Worm (Caenorhabditis elegans): ENCODE measurements around the gene abts-4.

abts-4 gene

DNA sequence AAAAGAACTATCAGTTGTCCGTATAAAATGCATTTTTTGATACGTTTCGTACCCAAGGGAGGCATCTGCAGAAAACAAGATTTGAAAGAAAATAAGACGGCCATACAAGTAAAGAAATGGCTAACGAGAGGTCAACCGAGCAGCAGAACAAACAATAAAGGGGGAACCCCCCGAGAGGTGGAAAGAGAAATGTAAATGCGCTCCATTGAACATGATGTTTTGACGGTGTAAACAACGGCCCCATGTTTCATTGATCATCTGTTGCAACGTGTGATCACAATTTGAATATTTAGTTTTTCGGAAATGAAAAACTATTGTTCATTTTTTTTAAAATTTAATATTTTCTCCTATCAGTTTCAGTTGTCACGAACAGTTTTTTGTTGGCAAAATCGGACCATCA lies 31.9 kb downstream of the abts-4 start, which contains the start of gene K11G12.6:
TSS of gene K11G12.6 (minus strand) at position 65 of the 400 bp plus-strand sequence.
- TF ChIP-seq mep-1 (tag; optimal IDR thresholded peaks at IDR 0.05) (peak; percentile 41), lin-38 (GFP tag; IDR thresholded peaks at IDR 0.05) (peak; percentile 45), lsy-2 (tag; optimal IDR thresholded peaks at IDR 0.05) (peak in 1 of 2 experiments; percentile 48), arid-1 (GFP tag; conservative IDR thresholded peaks at IDR 0.05) (no peak), egl-27 (tag; optimal IDR thresholded peaks at IDR 0.05) (no peak), daf-19 (GFP tag; conservative IDR thresholded peaks at IDR 0.05) (no peak), nhr-28 (tag; optimal IDR thresholded peaks at IDR 0.05) (peak; percentile 11), rbr-2 (tag; optimal IDR thresholded peaks at IDR 0.05) (no peak), Y48G9A.11 (GFP tag; IDR thresholded peaks at IDR 0.05) (no peak), unc-62 (GFP tag; optimal IDR thresholded peaks at IDR 0.05 in 1 of 2) (no peak), unc-62 (tag; optimal IDR thresholded peaks at IDR 0.05) (no peak), hmg-1.1 (GFP tag; IDR thresholded peaks at IDR 0.05) (no peak), ztf-11 (tag; optimal IDR thresholded peaks at IDR 0.05) (no peak), hif-1 (tag; optimal IDR thresholded peaks at IDR 0.05) (peak in 1 of 2 experiments; percentile 30), mes-2 (tag; optimal IDR thresholded peaks at IDR 0.05; ENCODE audit: poor library complexity, severe bottlenecking) (peak; percentile 45), pha-4 (GFP tag; IDR thresholded peaks at IDR 0.05) (no peak), pha-4 (tag; optimal IDR thresholded peaks at IDR 0.05) (peak; percentile 92), nhr-237 (tag; optimal IDR thresholded peaks at IDR 0.05) (no peak), daf-16 (GFP tag; optimal IDR thresholded peaks at IDR 0.05) (peak in 1 of 2 experiments; percentile 19), daf-16 (tag; optimal IDR thresholded peaks at IDR 0.05) (peak; percentile 46), dve-1 (tag; optimal IDR thresholded peaks at IDR 0.05; ENCODE audit: insufficient read depth) (peak; percentile 23), hlh-11 (tag; optimal IDR thresholded peaks at IDR 0.05) (peak; percentile 68), mdl-1 (tag; optimal IDR thresholded peaks at IDR 0.05) (peak; percentile 41 to 98), egl-43 (GFP tag; IDR thresholded peaks at IDR 0.05) (no peak), hlh-30 (tag; optimal IDR thresholded peaks at IDR 0.05; ENCODE audit: insufficient read depth) (peak; percentile 84)

DNA sequence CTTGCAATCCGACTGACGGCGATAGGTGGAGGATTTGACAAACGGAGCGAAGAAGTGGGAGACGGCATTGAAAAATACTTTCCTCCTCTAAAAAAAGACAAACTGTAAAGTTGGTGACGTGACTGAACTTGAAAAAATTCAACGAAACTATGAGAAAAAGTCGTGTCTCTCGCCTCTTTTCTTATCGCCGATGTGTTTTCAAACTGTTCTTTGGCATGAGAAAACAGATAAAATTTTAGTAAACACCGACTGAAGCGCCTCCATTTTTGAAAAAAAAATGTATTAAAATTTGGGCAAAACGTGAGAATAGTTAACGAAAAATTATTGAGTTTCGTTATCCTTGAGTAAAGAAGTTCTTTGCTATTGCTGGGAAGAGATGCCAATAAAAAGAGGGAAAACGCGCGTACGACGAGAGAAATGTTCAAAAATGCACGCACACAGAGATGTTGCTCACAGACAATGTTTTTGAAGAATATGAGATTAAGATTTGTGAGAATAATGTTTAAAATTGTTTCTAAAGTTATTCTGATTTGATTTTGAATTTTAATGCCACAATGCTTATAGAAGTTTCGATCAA lies 32.6 kb downstream of the abts-4 start:
- TF ChIP-seq nhr-25 (tag; optimal IDR thresholded peaks at IDR 0.05; ENCODE audit: borderline replicate concordance, insufficient read depth) (no peak), hmg-1.1 (GFP tag; IDR thresholded peaks at IDR 0.05) (no peak), hlh-30 (tag; optimal IDR thresholded peaks at IDR 0.05; ENCODE audit: insufficient read depth) (no peak), nhr-102 (tag; optimal IDR thresholded peaks at IDR 0.05) (no peak), lir-3 (tag; optimal IDR thresholded peaks at IDR 0.05) (no peak), daf-16 (GFP tag; optimal IDR thresholded peaks at IDR 0.05) (no peak), daf-16 (tag; optimal IDR thresholded peaks at IDR 0.05) (peak; percentile 81), skn-1 (tag; optimal IDR thresholded peaks at IDR 0.05) (no peak), R02D3.7 (tag; optimal IDR thresholded peaks at IDR 0.05) (no peak), php-3 (GFP tag; IDR thresholded peaks at IDR 0.05) (no peak), gei-8 (GFP tag; optimal IDR thresholded peaks at IDR 0.05) (no peak), tag-97 (GFP tag; IDR thresholded peaks at IDR 0.05) (no peak), mxl-2 (GFP tag; conservative IDR thresholded peaks at IDR 0.05) (no peak), mdl-1 (tag; optimal IDR thresholded peaks at IDR 0.05) (peak; percentile 51 to 89), dmd-8 (GFP tag; IDR thresholded peaks at IDR 0.05) (no peak), nhr-77 (tag; optimal IDR thresholded peaks at IDR 0.05) (no peak), ceh-44 (GFP tag; IDR thresholded peaks at IDR 0.05) (no peak), egl-27 (tag; optimal IDR thresholded peaks at IDR 0.05) (no peak), hlh-11 (tag; optimal IDR thresholded peaks at IDR 0.05) (peak; percentile 54), nhr-76 (tag; optimal IDR thresholded peaks at IDR 0.05) (no peak), egl-43 (GFP tag; IDR thresholded peaks at IDR 0.05) (no peak), saeg-2 (GFP tag; IDR thresholded peaks at IDR 0.05) (no peak), nhr-28 (tag; optimal IDR thresholded peaks at IDR 0.05) (no peak), ztf-11 (tag; optimal IDR thresholded peaks at IDR 0.05) (no peak), madf-5 (GFP tag; IDR thresholded peaks at IDR 0.05) (no peak), aha-1 (tag) (peak; percentile 98), nhr-11 (tag; optimal IDR thresholded peaks at IDR 0.05) (no peak), ceh-62 (tag; optimal IDR thresholded peaks at IDR 0.05) (no peak), mdt-29 (GFP tag; IDR thresholded peaks at IDR 0.05) (no peak), Y48G9A.11 (GFP tag; IDR thresholded peaks at IDR 0.05) (no peak), ztf-7 (tag; optimal IDR thresholded peaks at IDR 0.05) (no peak), nhr-10 (tag; optimal IDR thresholded peaks at IDR 0.05) (no peak), ceh-28 (tag; optimal IDR thresholded peaks at IDR 0.05) (no peak), T26A8.4 (GFP tag; IDR thresholded peaks at IDR 0.05) (no peak), dve-1 (tag; optimal IDR thresholded peaks at IDR 0.05; ENCODE audit: insufficient read depth) (peak; percentile 4), pqm-1 (tag; optimal IDR thresholded peaks at IDR 0.05) (peak; percentile 11)
